Worm (Caenorhabditis elegans) whole organism, mixed stage, embryonic: ENCODE results near the gene dhgd-1.

Source experiments
- M03D4.4 ChIP-seq: sonication (generic microtip); optimal IDR thresholded peaks from 2 replicates; lab custom pipeline; 2017; ENCODE audit warnings: mild to moderate bottlenecking, missing genetic modification characterization, missing compliant biosample characterization
- bed-3 ChIP-seq: fragments of 200-800 bp; sonication (Bioruptor generic); optimal IDR thresholded peaks from 3 replicates; lab custom pipeline; 2018; ENCODE audit warnings: mild to moderate bottlenecking, missing genetic modification characterization, moderate library complexity, missing compliant biosample characterization
- blmp-1 ChIP-seq: fragments of 150-350 bp; optimal IDR thresholded peaks from 2 replicates; lab custom pipeline; 2014; ENCODE audit warnings: missing biosample characterization, missing genetic modification characterization
- ceh-39 ChIP-seq: fragments of 150-350 bp; optimal IDR thresholded peaks from 2 replicates; lab custom pipeline; 2014; ENCODE audit warnings: missing biosample characterization, missing genetic modification characterization
- ceh-43 ChIP-seq: fragments of 200-800 bp; sonication (Bioruptor generic); optimal IDR thresholded peaks from 2 replicates; lab custom pipeline; 2018; ENCODE audit warnings: mild to moderate bottlenecking, missing genetic modification characterization, moderate library complexity, missing compliant biosample characterization
- ceh-83 ChIP-seq: fragments of 200-800 bp; sonication (Bioruptor generic); optimal IDR thresholded peaks from 2 replicates; lab custom pipeline; 2018; ENCODE audit warnings: mild to moderate bottlenecking, missing genetic modification characterization, missing compliant biosample characterization
- ces-1 ChIP-seq: fragments of 150-350 bp; optimal IDR thresholded peaks from 2 replicates; lab custom pipeline; 2014; ENCODE audit warnings: missing biosample characterization, missing genetic modification reagents, missing genetic modification characterization
- cnd-1 ChIP-seq: fragments of 200-800 bp; sonication (Bioruptor generic); optimal IDR thresholded peaks from 2 replicates; lab custom pipeline; 2018; ENCODE audit warnings: mild to moderate bottlenecking, missing genetic modification characterization, missing compliant biosample characterization
- drap-1 ChIP-seq: fragments of 200-800 bp; sonication (Bioruptor generic); optimal IDR thresholded peaks from 3 replicates; lab custom pipeline; 2018; ENCODE audit warnings: mild to moderate bottlenecking, missing genetic modification characterization, missing compliant biosample characterization
- elt-3 ChIP-seq: fragments of 150-350 bp; optimal IDR thresholded peaks from 2 replicates; lab custom pipeline; 2014; ENCODE audit warnings: missing biosample characterization, missing genetic modification characterization
- flh-1 ChIP-seq: fragments of 200-800 bp; sonication (Bioruptor generic); optimal IDR thresholded peaks from 2 replicates; lab custom pipeline; 2018; ENCODE audit warnings: mild to moderate bottlenecking, missing genetic modification characterization, moderate library complexity, missing compliant biosample characterization
- ham-2 ChIP-seq: fragments of 200-800 bp; sonication (Bioruptor generic); optimal IDR thresholded peaks from 2 replicates; lab custom pipeline; 2018; ENCODE audit warnings: mild to moderate bottlenecking, missing genetic modification characterization, missing compliant biosample characterization
- hlh-1 ChIP-seq: fragments of 150-350 bp; optimal IDR thresholded peaks from 2 replicates; lab custom pipeline; 2014; ENCODE audit warnings: missing biosample characterization, missing genetic modification reagents, missing genetic modification characterization
- lin-13 ChIP-seq: fragments of 150-350 bp; optimal IDR thresholded peaks from 2 replicates; lab custom pipeline; 2014; ENCODE audit warnings: missing biosample characterization, missing genetic modification characterization
- lin-32 ChIP-seq: fragments of 200-800 bp; sonication (Bioruptor generic); optimal IDR thresholded peaks from 2 replicates; lab custom pipeline; 2018; ENCODE audit warnings: mild to moderate bottlenecking, missing genetic modification characterization, missing compliant biosample characterization
- lsy-2 ChIP-seq: fragments of 150-350 bp; optimal IDR thresholded peaks from 2 replicates; lab custom pipeline; 2014; ENCODE audit warnings: missing biosample characterization, missing genetic modification characterization
- mep-1 ChIP-seq: fragments of 150-350 bp; optimal IDR thresholded peaks from 2 replicates; lab custom pipeline; 2017; ENCODE audit warnings: missing biosample characterization, missing genetic modification reagents, missing genetic modification characterization, inconsistent platforms
- mls-2 ChIP-seq: sonication (generic microtip); optimal IDR thresholded peaks from 2 replicates; lab custom pipeline; 2016; ENCODE audit warnings: mild to moderate bottlenecking, missing genetic modification characterization, moderate library complexity, missing compliant biosample characterization
- nhr-237 ChIP-seq: fragments of 150-350 bp; optimal IDR thresholded peaks from 2 replicates; lab custom pipeline; 2014; ENCODE audit warnings: missing biosample characterization, missing genetic modification characterization
- nhr-28 ChIP-seq: fragments of 150-350 bp; optimal IDR thresholded peaks from 2 replicates; lab custom pipeline; 2014; ENCODE audit warnings: missing biosample characterization, missing genetic modification characterization
- pha-4 ChIP-seq: fragments of 150-350 bp; optimal IDR thresholded peaks from 2 replicates; lab custom pipeline; 2018; ENCODE audit warnings: missing biosample characterization, missing genetic modification reagents, missing genetic modification characterization
- sem-2 ChIP-seq: fragments of 200-800 bp; sonication (Bioruptor generic); optimal IDR thresholded peaks from 2 replicates; lab custom pipeline; 2018; ENCODE audit warnings: mild to moderate bottlenecking, missing genetic modification characterization, missing compliant biosample characterization
- sptf-1 ChIP-seq: sonication (generic microtip); optimal IDR thresholded peaks from 2 replicates; lab custom pipeline; 2017; ENCODE audit warnings: mild to moderate bottlenecking, missing genetic modification characterization, moderate library complexity, missing compliant biosample characterization
- tbx-8 ChIP-seq: fragments of 200-800 bp; sonication (Bioruptor generic); optimal IDR thresholded peaks from 2 replicates; lab custom pipeline; 2018; ENCODE audit warnings: mild to moderate bottlenecking, missing genetic modification characterization, moderate library complexity, missing compliant biosample characterization
- unc-120 ChIP-seq: sonication (generic microtip); optimal IDR thresholded peaks from 2 replicates; lab custom pipeline; 2017; ENCODE audit warnings: missing genetic modification characterization, missing compliant biosample characterization; ENCODE audit not compliant: poor library complexity, severe bottlenecking
- unc-39 ChIP-seq: fragments of 150-350 bp; optimal IDR thresholded peaks from 2 replicates; lab custom pipeline; 2014; ENCODE audit warnings: missing biosample characterization, missing genetic modification characterization
- zip-8 ChIP-seq: fragments of 150-350 bp; optimal IDR thresholded peaks from 2 replicates; lab custom pipeline; 2014; ENCODE audit warnings: missing biosample characterization, missing genetic modification characterization
- ztf-11 ChIP-seq: fragments of 150-350 bp; optimal IDR thresholded peaks from 2 replicates; lab custom pipeline; 2014; ENCODE audit warnings: missing biosample characterization, missing genetic modification characterization

Gene dhgd-1

ce11 chrII:11534429-11535099, 17.3 kb downstream of the dhgd-1 start, which contains the start of gene Y62F5A.12:
Gene Y62F5A.12 (minus strand): TSS chrII:11534479.
- TF ChIP-seq sptf-1 (tag; lab: Kevin White, UChicago): peak; percentile 95
- peak; percentile 22 for TF ChIP-seq pha-4 (tag; lab: Kevin White, UChicago)
- TF ChIP-seq M03D4.4 (tag; lab: Kevin White, UChicago): peak; percentile 49
- peak; percentile 79 for TF ChIP-seq unc-120 (tag; lab: Kevin White, UChicago)
- TF ChIP-seq lsy-2 (tag; lab: Kevin White, UChicago): peak; percentile 46
- peak; percentile 77 for TF ChIP-seq lin-13 (tag; lab: Kevin White, UChicago)
- peak; percentile 26 for TF ChIP-seq ham-2
- TF ChIP-seq drap-1 (GFP tag; lab: Kevin White, UChicago): peak; percentile 57
- peak; percentile 85 for TF ChIP-seq mep-1
- peak; percentile 68 for TF ChIP-seq cnd-1 (tag; lab: Kevin White, UChicago)
- TF ChIP-seq nhr-237 (tag; lab: Kevin White, UChicago): peak; percentile 1
- peak; percentile 17 for TF ChIP-seq bed-3 (GFP tag; lab: Kevin White, UChicago)
- TF ChIP-seq ces-1 (GFP tag; lab: Kevin White, UChicago): peak; percentile 61
- peak; percentile 52 for TF ChIP-seq mls-2 (tag; lab: Kevin White, UChicago)
- peak; percentile 7 for TF ChIP-seq hlh-1
- peak; percentile 56 for TF ChIP-seq lin-32 (GFP tag; lab: Kevin White, UChicago)
- TF ChIP-seq tbx-8: peak; percentile 6

ce11 chrII:11533716-11534115, 18.2 kb downstream of the dhgd-1 start, which contains the start of gene mdt-8:
Gene mdt-8 (minus strand): TSS chrII:11533816.
- TF ChIP-seq sem-2 (GFP tag; lab: Kevin White, UChicago): no peak
- TF ChIP-seq ceh-83 (GFP tag; lab: Kevin White, UChicago): no peak
- TF ChIP-seq sptf-1 (tag; lab: Kevin White, UChicago): no peak
- no peak for TF ChIP-seq bed-3 (GFP tag; lab: Kevin White, UChicago)
- TF ChIP-seq drap-1 (GFP tag; lab: Kevin White, UChicago): no peak
- TF ChIP-seq lsy-2 (tag; lab: Kevin White, UChicago): no peak
- TF ChIP-seq hlh-1: no peak
- no peak for TF ChIP-seq ztf-11 (tag; lab: Kevin White, UChicago)
- no peak for TF ChIP-seq elt-3
- TF ChIP-seq zip-8: no peak
- no peak for TF ChIP-seq unc-39

- TF ChIP-seq elt-3 (no peak), nhr-237 (tag; lab: Kevin White, UChicago) (no peak)
- TF ChIP-seq, all 35 proteins: peak for 0
Observed at ce11 chrII:11526954-11527353, 24.9 kb downstream of the dhgd-1 start, which contains the start of gene age-1. Gene age-1 (minus strand): TSS chrII:11527054.

ce11 chrII:11521300-11521699, 30.6 kb downstream of the dhgd-1 start, which contains the start of gene Y62F5A.10:
Gene Y62F5A.10 (plus strand): TSS chrII:11521600.
- TF ChIP-seq unc-120 (tag; lab: Kevin White, UChicago) (no peak), ceh-43 (GFP tag; lab: Kevin White, UChicago) (no peak), sptf-1 (tag; lab: Kevin White, UChicago) (no peak), ces-1 (GFP tag; lab: Kevin White, UChicago) (no peak), lin-13 (tag; lab: Kevin White, UChicago) (no peak), flh-1 (GFP tag; lab: Kevin White, UChicago) (no peak), zip-8 (no peak), blmp-1 (tag; lab: Kevin White, UChicago) (no peak), M03D4.4 (tag; lab: Kevin White, UChicago) (no peak), nhr-237 (tag; lab: Kevin White, UChicago) (no peak), nhr-28 (tag; lab: Kevin White, UChicago) (no peak), bed-3 (GFP tag; lab: Kevin White, UChicago) (no peak)

ce11 chrII:11518184-11518583, 33.7 kb downstream of the dhgd-1 start, which contains the start of gene B0334.10:
Gene B0334.10 (plus strand): TSS chrII:11518484.
- TF ChIP-seq cnd-1 (tag; lab: Kevin White, UChicago): no peak
- TF ChIP-seq unc-120 (tag; lab: Kevin White, UChicago): no peak
- no peak for TF ChIP-seq drap-1 (GFP tag; lab: Kevin White, UChicago)
- TF ChIP-seq nhr-28 (tag; lab: Kevin White, UChicago): no peak
- TF ChIP-seq lin-32 (GFP tag; lab: Kevin White, UChicago): no peak
- TF ChIP-seq ceh-39 (tag; lab: Kevin White, UChicago): no peak
- no peak for TF ChIP-seq mep-1
